Worm (Caenorhabditis elegans) whole organism, L1 larva: ENCODE measurements around the gene Y62E10A.13.

Experiments
- elt-2 ChIP-seq: sonication (generic microtip); optimal IDR thresholded peaks from 2 replicates; lab custom pipeline; 2016; ENCODE audit warnings: missing genetic modification characterization, mild to moderate bottlenecking, inconsistent platforms, missing compliant biosample characterization, missing genetic modification reagents
- elt-3 ChIP-seq, 6 experiments: fragments of 150-350 bp in 1 of 6; sonication (generic microtip); optimal IDR thresholded peaks; 2 replicates each; lab custom pipeline; 2017 to 2018; ENCODE audit warnings: missing biosample characterization in 6 of 6, missing genetic modification characterization in 6 of 6, inconsistent platforms in 1 of 6
- fos-1 ChIP-seq: fragments of 150-350 bp; optimal IDR thresholded peaks from 2 replicates; lab custom pipeline; 2014; ENCODE audit warnings: missing biosample characterization, missing genetic modification characterization
- jun-1 ChIP-seq: fragments of 150-350 bp; optimal IDR thresholded peaks from 2 replicates; lab custom pipeline; 2014; ENCODE audit warnings: missing biosample characterization, missing genetic modification reagents, missing genetic modification characterization
- lin-13 ChIP-seq: fragments of 150-350 bp; optimal IDR thresholded peaks from 2 replicates; lab custom pipeline; 2014; ENCODE audit warnings: missing biosample characterization, missing genetic modification reagents, missing genetic modification characterization
- lin-39 ChIP-seq: fragments of 150-350 bp; optimal IDR thresholded peaks from 2 replicates; lab custom pipeline; 2014; ENCODE audit warnings: missing biosample characterization, missing genetic modification reagents, missing genetic modification characterization
- lir-3 ChIP-seq: sonication (generic microtip); optimal IDR thresholded peaks from 2 replicates; lab custom pipeline; 2016; ENCODE audit warnings: mild to moderate bottlenecking, missing genetic modification characterization, moderate library complexity, missing compliant biosample characterization; ENCODE audit not compliant: poor library complexity
- nhr-237 ChIP-seq: fragments of 150-350 bp; optimal IDR thresholded peaks from 2 replicates; lab custom pipeline; 2014; ENCODE audit warnings: missing biosample characterization, missing genetic modification characterization
- nhr-76 ChIP-seq: sonication (generic microtip); optimal IDR thresholded peaks from 2 replicates; lab custom pipeline; 2017; ENCODE audit warnings: missing biosample characterization, missing genetic modification characterization
- pag-3 ChIP-seq: sonication (generic microtip); optimal IDR thresholded peaks from 2 replicates; lab custom pipeline; 2017; ENCODE audit warnings: missing genetic modification characterization, mild to moderate bottlenecking, missing compliant biosample characterization, antibody characterized with exemption, borderline replicate concordance; ENCODE audit not compliant: insufficient read depth
- snu-23 ChIP-seq: sonication (generic microtip); optimal IDR thresholded peaks from 2 replicates; lab custom pipeline; 2016; ENCODE audit warnings: missing genetic modification characterization, missing compliant biosample characterization
- unc-62 ChIP-seq: fragments of 150-350 bp; optimal IDR thresholded peaks from 2 replicates; lab custom pipeline; 2014; ENCODE audit warnings: missing biosample characterization, missing genetic modification reagents, missing genetic modification characterization

- TF ChIP-seq nhr-76 (tag; lab: Kevin White, UChicago): no peak
- TF ChIP-seq unc-62 (GFP tag; lab: Kevin White, UChicago): no peak
- no peak for TF ChIP-seq jun-1 (tag; lab: Kevin White, UChicago)
- TF ChIP-seq nhr-237: no peak
- TF ChIP-seq elt-2: no peak
- TF ChIP-seq snu-23 (GFP tag; lab: Kevin White, UChicago): no peak
- TF ChIP-seq lin-13: no peak
- TF ChIP-seq elt-3 (tag; optimal IDR thresholded peaks at IDR 0.05; lab: Kevin White, UChicago): no peak
- TF ChIP-seq lin-39 (tag; lab: Kevin White, UChicago): no peak
- no peak for TF ChIP-seq lir-3 (tag; lab: Kevin White, UChicago)
- TF ChIP-seq pag-3 (tag; lab: Kevin White, UChicago): no peak
- TF ChIP-seq fos-1 (tag; lab: Kevin White, UChicago): no peak
These were observed 50.3 kb downstream of the Y62E10A.13 start, which contains the start of gene W02A2.12 for ce11 chrIV:13348592-13348991.
